Fruit fly (Drosophila melanogaster) whole organism, embryonic: ENCODE results near the gene al.

Source experiments
- Adf1 ChIP-seq: fragments of 200-800 bp; sonication (Bioruptor generic); IDR thresholded peaks from 2 replicates; pipeline ENCODE4 v1.3.6; 2022; ENCODE audit warnings: missing biosample characterization, missing genetic modification characterization
- Aef1 ChIP-seq: fragments of 200-800 bp; sonication (Bioruptor generic); IDR thresholded peaks from 3 replicates; pipeline ENCODE4 v1.3.6; 2022; ENCODE audit warnings: missing biosample characterization, missing genetic modification characterization
- CG10209 ChIP-seq: fragments of 200-800 bp; sonication (Bioruptor generic); optimal IDR thresholded peaks from 3 replicates; lab custom pipeline; 2017; ENCODE audit warnings: missing biosample characterization, mild to moderate bottlenecking, missing genetic modification characterization, missing genetic modification reagents
- CG10274 ChIP-seq: fragments of 200-800 bp; sonication (Bioruptor generic); optimal IDR thresholded peaks from 3 replicates; lab custom pipeline; 2017; ENCODE audit warnings: missing biosample characterization, mild to moderate bottlenecking, missing genetic modification characterization
- CG11247 ChIP-seq: fragments of 200-800 bp; sonication (Bioruptor generic); IDR thresholded peaks from 2 replicates; pipeline ENCODE4 v1.3.6; 2022; ENCODE audit warnings: missing biosample characterization, missing genetic modification characterization
- CG12769 ChIP-seq: fragments of 200-800 bp; sonication (Bioruptor generic); optimal IDR thresholded peaks from 2 replicates; lab custom pipeline; 2019; ENCODE audit warnings: missing biosample characterization, mild to moderate bottlenecking, missing genetic modification characterization, moderate library complexity
- CG13894 ChIP-seq: fragments of 200-800 bp; sonication (Bioruptor generic); optimal IDR thresholded peaks from 3 replicates; lab custom pipeline; 2018; ENCODE audit warnings: missing biosample characterization, mild to moderate bottlenecking, missing genetic modification characterization, moderate library complexity
- CG14014 ChIP-seq: fragments of 200-800 bp; sonication (Bioruptor generic); IDR thresholded peaks from 2 replicates; pipeline ENCODE4 v1.3.6; 2022; ENCODE audit warnings: missing biosample characterization, missing genetic modification characterization
- CG14441 ChIP-seq: fragments of 200-800 bp; sonication (Bioruptor generic); IDR thresholded peaks from 2 replicates; pipeline ENCODE4 v1.3.6; 2022; ENCODE audit warnings: missing biosample characterization, missing genetic modification characterization
- CG15269 ChIP-seq: fragments of 200-800 bp; sonication (Bioruptor generic); optimal IDR thresholded peaks from 2 replicates; lab custom pipeline; 2018; ENCODE audit warnings: missing biosample characterization, mild to moderate bottlenecking, missing genetic modification characterization, moderate library complexity
- CG1529 ChIP-seq: fragments of 200-800 bp; sonication (Bioruptor generic); optimal IDR thresholded peaks from 3 replicates; lab custom pipeline; 2018; ENCODE audit warnings: missing biosample characterization, missing genetic modification characterization
- CG18262 ChIP-seq: fragments of 200-800 bp; optimal IDR thresholded peaks from 3 replicates; lab custom pipeline; 2019; ENCODE audit warnings: missing biosample characterization, mild to moderate bottlenecking, missing genetic modification characterization, moderate library complexity
- CG18764 ChIP-seq: fragments of 200-800 bp; sonication (Bioruptor generic); optimal IDR thresholded peaks from 3 replicates; lab custom pipeline; 2016; ENCODE audit warnings: missing biosample characterization, missing genetic modification characterization
- CG2120 ChIP-seq: fragments of 200-800 bp; sonication (Bioruptor generic); optimal IDR thresholded peaks from 3 replicates; lab custom pipeline; 2016; ENCODE audit warnings: missing biosample characterization, missing genetic modification characterization
- CG31224 ChIP-seq: fragments of 200-800 bp; sonication (Bioruptor generic); IDR thresholded peaks from 2 replicates; pipeline ENCODE4 v1.3.6; 2022; ENCODE audit warnings: missing biosample characterization, missing genetic modification characterization
- CG31388 ChIP-seq: fragments of 200-800 bp; sonication (Bioruptor generic); optimal IDR thresholded peaks from 2 replicates; lab custom pipeline; 2016; ENCODE audit warnings: missing biosample characterization, missing genetic modification characterization
- CG32767 ChIP-seq: fragments of 200-800 bp; sonication (Bioruptor generic); IDR thresholded peaks from 2 replicates; pipeline ENCODE4 v1.3.6; 2022; ENCODE audit warnings: missing biosample characterization, missing genetic modification characterization
- CG3726 ChIP-seq: fragments of 200-800 bp; sonication (Bioruptor generic); IDR thresholded peaks from 3 replicates; pipeline ENCODE4, ENCODE4 v1.3.6; 2022; ENCODE audit warnings: missing biosample characterization, missing genetic modification characterization
- CG4328 ChIP-seq: fragments of 200-800 bp; sonication (Bioruptor generic); optimal IDR thresholded peaks from 3 replicates; lab custom pipeline; 2017; ENCODE audit warnings: missing biosample characterization, missing genetic modification reagents, missing genetic modification characterization
- CG4360 ChIP-seq: fragments of 200-800 bp; sonication (Bioruptor generic); IDR thresholded peaks from 2 replicates; pipeline ENCODE4 v1.3.6; 2022; ENCODE audit warnings: missing biosample characterization, missing genetic modification characterization
- CG6175 ChIP-seq: fragments of 200-800 bp; sonication (Bioruptor generic); IDR thresholded peaks from 3 replicates; pipeline ENCODE4 v1.3.6; 2022; ENCODE audit warnings: missing biosample characterization, missing genetic modification characterization
- CG9215 ChIP-seq: fragments of 200-800 bp; sonication (Bioruptor generic); IDR thresholded peaks from 2 replicates; pipeline ENCODE4 v1.3.6; 2022; ENCODE audit warnings: missing biosample characterization, missing genetic modification characterization
- Deaf1 ChIP-seq: fragments of 200-800 bp; optimal IDR thresholded peaks from 3 replicates; lab custom pipeline; 2019; ENCODE audit warnings: missing biosample characterization, mild to moderate bottlenecking, missing genetic modification characterization, moderate library complexity
- Ets65A ChIP-seq: fragments of 200-800 bp; sonication (Bioruptor generic); peaks from one replicate; lab custom pipeline; 2016; ENCODE audit warnings: missing biosample characterization, missing genetic modification characterization
- HHEX ChIP-seq: fragments of 200-800 bp; sonication (Bioruptor generic); optimal IDR thresholded peaks from 3 replicates; lab custom pipeline; 2017; ENCODE audit warnings: missing biosample characterization, mild to moderate bottlenecking, missing genetic modification characterization, missing genetic modification reagents
- Hr3 ChIP-seq: fragments of 200-800 bp; sonication (Bioruptor generic); optimal IDR thresholded peaks from 3 replicates; lab custom pipeline; 2016; ENCODE audit warnings: missing biosample characterization, missing genetic modification characterization
- Lim3 ChIP-seq: fragments of 200-800 bp; sonication (Bioruptor generic); IDR thresholded peaks from 2 replicates; pipeline ENCODE4 v1.3.6; 2022; ENCODE audit warnings: missing biosample characterization, missing genetic modification characterization
- MESR4 ChIP-seq: fragments of 200-800 bp; sonication (Bioruptor generic); optimal IDR thresholded peaks from 2 replicates; lab custom pipeline; 2018; ENCODE audit warnings: missing biosample characterization, mild to moderate bottlenecking, missing genetic modification characterization, moderate library complexity
- Nf-YA ChIP-seq: fragments of 200-800 bp; sonication (Bioruptor generic); IDR thresholded peaks from 2 replicates; pipeline ENCODE4 v1.3.6; 2022; ENCODE audit warnings: missing biosample characterization, missing genetic modification characterization
- PHDP ChIP-seq: fragments of 200-800 bp; sonication (Bioruptor generic); optimal IDR thresholded peaks from 3 replicates; lab custom pipeline; 2018; ENCODE audit warnings: missing biosample characterization, mild to moderate bottlenecking, missing genetic modification characterization, moderate library complexity
- Spps ChIP-seq: fragments of 200-800 bp; sonication (Bioruptor generic); optimal IDR thresholded peaks from 2 replicates; lab custom pipeline; 2018; ENCODE audit warnings: missing biosample characterization, mild to moderate bottlenecking, missing genetic modification characterization
- Tbp ChIP-seq: fragments of >200 bp; optimal IDR thresholded peaks from 2 replicates; lab custom pipeline; 2018; ENCODE audit warnings: missing biosample characterization, missing genetic modification characterization
- Trl ChIP-seq, 3 experiments: fragments of >200 bp in 2 of 3; fragments of 200-800 bp in 1 of 3; sonication (Bioruptor generic) in 1 of 3; optimal IDR thresholded peaks; 2 replicates in 1 of 3; 3 replicates in 2 of 3; lab custom pipeline; 2016 to 2017; ENCODE audit warnings: missing biosample characterization in 1 of 3, missing genetic modification characterization in 1 of 3
- al ChIP-seq: fragments of 200-800 bp; sonication (Bioruptor generic); IDR thresholded peaks from 2 replicates; pipeline ENCODE4 v1.3.6; 2022; ENCODE audit warnings: missing biosample characterization, missing genetic modification characterization
- bowl ChIP-seq: fragments of 200-800 bp; sonication (Bioruptor generic); IDR thresholded peaks from 2 replicates; pipeline ENCODE4 v1.3.6; 2022; ENCODE audit warnings: missing biosample characterization, missing genetic modification characterization
- dati ChIP-seq: fragments of 200-800 bp; sonication (Bioruptor generic); IDR thresholded peaks from 2 replicates; pipeline ENCODE4 v1.3.6; 2022; ENCODE audit warnings: missing biosample characterization, missing genetic modification characterization
- exex ChIP-seq: fragments of 200-800 bp; sonication (Bioruptor generic); optimal IDR thresholded peaks from 4 replicates; lab custom pipeline; 2018; ENCODE audit warnings: missing biosample characterization, mild to moderate bottlenecking, missing genetic modification characterization, moderate library complexity
- gt ChIP-seq: fragments of 200-800 bp; sonication (Bioruptor generic); IDR thresholded peaks from 2 replicates; pipeline ENCODE4 v1.3.6; 2022; ENCODE audit warnings: missing biosample characterization, missing genetic modification characterization
- her ChIP-seq: fragments of 200-800 bp; sonication (Bioruptor generic); optimal IDR thresholded peaks from 2 replicates; lab custom pipeline; 2016; ENCODE audit warnings: missing biosample characterization, missing genetic modification characterization
- kay ChIP-seq: fragments of 200-800 bp; sonication (Bioruptor generic); optimal IDR thresholded peaks from 2 replicates; lab custom pipeline; 2016; ENCODE audit warnings: missing biosample characterization, missing genetic modification characterization
- pan ChIP-seq, 4 experiments: fragments of >200 bp in 3 of 4; fragments of 200-800 bp in 1 of 4; sonication (Bioruptor generic) in 1 of 4; optimal IDR thresholded peaks in 3 of 4; IDR thresholded peaks in 1 of 4; 2 replicates each; pipeline versions ENCODE4 v1.3.6 to Lab custom; 2017 to 2022; ENCODE audit warnings: missing biosample characterization in 2 of 4, missing genetic modification characterization in 2 of 4, mixed read lengths in 1 of 4
- sd ChIP-seq: fragments of 200-800 bp; sonication (Bioruptor generic); optimal IDR thresholded peaks from 3 replicates; lab custom pipeline; 2018; ENCODE audit warnings: missing biosample characterization, mild to moderate bottlenecking, missing genetic modification characterization, moderate library complexity
- sens-2 ChIP-seq: fragments of 200-800 bp; sonication (Bioruptor generic); IDR thresholded peaks from 2 replicates; pipeline ENCODE4 v1.3.6; 2022; ENCODE audit warnings: missing biosample characterization, missing genetic modification characterization
- seq ChIP-seq: fragments of 200-800 bp; sonication (Bioruptor generic); IDR thresholded peaks from 2 replicates; pipeline ENCODE4 v1.3.6; 2022; ENCODE audit warnings: missing biosample characterization, missing genetic modification characterization
- slp2 ChIP-seq: fragments of 200-800 bp; sonication (Bioruptor generic); optimal IDR thresholded peaks from 2 replicates; lab custom pipeline; 2016; ENCODE audit warnings: missing biosample characterization, missing genetic modification characterization
- sna ChIP-seq: fragments of 200-800 bp; sonication (Bioruptor generic); IDR thresholded peaks from 2 replicates; pipeline ENCODE4 v1.3.6; 2022; ENCODE audit warnings: missing biosample characterization, missing genetic modification characterization; ENCODE audit not compliant: partially characterized antibody
- so ChIP-seq: fragments of 200-800 bp; sonication (Bioruptor generic); IDR thresholded peaks from 3 replicates; pipeline ENCODE4 v1.3.6; 2022; ENCODE audit warnings: missing biosample characterization, missing genetic modification characterization
- ssp ChIP-seq: fragments of 200-800 bp; sonication (Bioruptor generic); IDR thresholded peaks from 2 replicates; pipeline ENCODE4 v1.3.6; 2022; ENCODE audit warnings: missing biosample characterization, missing genetic modification characterization
- sug ChIP-seq: fragments of 200-800 bp; optimal IDR thresholded peaks from 2 replicates; lab custom pipeline; 2019; ENCODE audit warnings: missing biosample characterization, mild to moderate bottlenecking, missing genetic modification characterization, moderate library complexity
- tll ChIP-seq, 2 experiments: fragments of 200-800 bp in 1 of 2; fragments of >200 bp in 1 of 2; sonication (Bioruptor generic) in 1 of 2; optimal IDR thresholded peaks; 2 replicates each; lab custom pipeline; 2017 to 2019; ENCODE audit warnings: missing biosample characterization in 2 of 2, missing genetic modification characterization in 2 of 2, mild to moderate bottlenecking in 1 of 2, moderate library complexity in 1 of 2
- wek ChIP-seq: fragments of 200-800 bp; sonication (Bioruptor generic); optimal IDR thresholded peaks from 3 replicates; lab custom pipeline; 2018; ENCODE audit warnings: missing biosample characterization, mild to moderate bottlenecking, missing genetic modification characterization, moderate library complexity

Gene al

dm6 chr2L:377780-378222 lies at the start of gene al:
al (plus strand) TSS chr2L:378112.
- no peak for TF ChIP-seq her (GFP tag; lab: Kevin White, UChicago)
- TF ChIP-seq CG1529 (GFP tag; lab: Kevin White, UChicago), result no peak
- TF ChIP-seq exex (tag; lab: Kevin White, UChicago), result no peak
- TF ChIP-seq PHDP (tag; lab: Kevin White, UChicago), result no peak
- no peak for TF ChIP-seq MESR4 (GFP tag; lab: Kevin White, UChicago)
- TF ChIP-seq CG10209 (GFP tag; lab: Kevin White, UChicago), result no peak
- no peak for TF ChIP-seq CG9215 (GFP tag; lab: Robert Waterston, UW)
- TF ChIP-seq CG32767 (GFP tag; lab: Robert Waterston, UW), result no peak
- TF ChIP-seq CG3726 (GFP tag; lab: Robert Waterston, UW), result no peak
- peak; percentile 13 for TF ChIP-seq sd (tag; lab: Kevin White, UChicago)
- no peak for TF ChIP-seq wek (GFP tag; lab: Kevin White, UChicago)
- no peak for TF ChIP-seq Tbp (GFP tag; lab: Kevin White, UChicago)
- TF ChIP-seq slp2, result no peak
- TF ChIP-seq Trl (optimal IDR thresholded peaks at IDR 0.05; lab: Kevin White, UChicago), result peak; percentile 54 to 63
- TF ChIP-seq Trl (GFP tag; optimal IDR thresholded peaks at IDR 0.05; lab: Kevin White, UChicago), result no peak
- no peak for TF ChIP-seq gt
- peak; percentile 35; the same call in 1 of the 2 replicates for TF ChIP-seq Adf1 (GFP tag; lab: Robert Waterston, UW)
- no peak for TF ChIP-seq sna (GFP tag; lab: Robert Waterston, UW)
- no peak for TF ChIP-seq seq (GFP tag; lab: Robert Waterston, UW)
- no peak for TF ChIP-seq CG18262 (tag; lab: Kevin White, UChicago)
- TF ChIP-seq tll (GFP tag; optimal IDR thresholded peaks at IDR 0.05; lab: Kevin White, UChicago), result no peak
- no peak for TF ChIP-seq Ets65A (GFP tag; lab: Kevin White, UChicago)
- no peak for TF ChIP-seq CG11247
- TF ChIP-seq CG13894 (tag; lab: Kevin White, UChicago), result no peak
- TF ChIP-seq CG31224 (GFP tag; lab: Robert Waterston, UW), result peak; percentile 94
- peak; percentile 50 for TF ChIP-seq Deaf1 (tag; lab: Kevin White, UChicago)
- TF ChIP-seq bowl (GFP tag; lab: Robert Waterston, UW), result no peak
- TF ChIP-seq CG18764 (GFP tag; lab: Kevin White, UChicago), result no peak
- TF ChIP-seq dati, result no peak
- no peak for TF ChIP-seq CG10274 (GFP tag; lab: Kevin White, UChicago)
- peak; percentile 37 for TF ChIP-seq CG12769 (tag; lab: Kevin White, UChicago)
- TF ChIP-seq ssp (GFP tag; lab: Robert Waterston, UW), result no peak
- no peak for TF ChIP-seq CG15269
- TF ChIP-seq CG2120 (GFP tag; lab: Kevin White, UChicago), result no peak
- no peak for TF ChIP-seq Hr3 (GFP tag; lab: Kevin White, UChicago)
- peak; percentile 88 for TF ChIP-seq Aef1 (GFP tag; lab: Robert Waterston, UW)
- no peak for TF ChIP-seq kay (GFP tag; lab: Kevin White, UChicago)
- 0 out of 2 replicates have a peak, but pooled peaks have one; percentile 28 for TF ChIP-seq CG14441
- TF ChIP-seq HHEX (GFP tag; lab: Kevin White, UChicago), result no peak
- no peak for TF ChIP-seq pan (optimal IDR thresholded peaks at IDR 0.05; lab: Kevin White, UChicago)
- peak in 1 of 2 experiments; percentile 12 for TF ChIP-seq pan (GFP tag; optimal IDR thresholded peaks at IDR 0.05 in 1 of 2, IDR thresholded peaks at IDR 0.05 in 1 of 2)
- TF ChIP-seq CG4328, result no peak
- no peak for TF ChIP-seq Lim3
- TF ChIP-seq CG14014 (GFP tag; lab: Robert Waterston, UW), result no peak
- TF ChIP-seq Spps, result no peak
- TF ChIP-seq CG6175 (GFP tag; lab: Robert Waterston, UW), result peak; percentile 35; the same call in 1 of the 3 replicates
- no peak for TF ChIP-seq so (GFP tag; lab: Robert Waterston, UW)
- no peak for TF ChIP-seq CG31388 (GFP tag; lab: Kevin White, UChicago)
- TF ChIP-seq Nf-YA, result peak; percentile 87
- TF ChIP-seq sens-2 (GFP tag; lab: Robert Waterston, UW), result no peak
- TF ChIP-seq CG4360 (GFP tag; lab: Robert Waterston, UW), result peak; percentile 81
- 0 out of 2 replicates have a peak, but pooled peaks have one; percentile 8 for TF ChIP-seq al
- peak; percentile 50 for TF ChIP-seq sug (tag; lab: Kevin White, UChicago)
